Fruit fly (Drosophila melanogaster): ENCODE results near the gene Rpt2.

Rpt2 gene

DNA sequence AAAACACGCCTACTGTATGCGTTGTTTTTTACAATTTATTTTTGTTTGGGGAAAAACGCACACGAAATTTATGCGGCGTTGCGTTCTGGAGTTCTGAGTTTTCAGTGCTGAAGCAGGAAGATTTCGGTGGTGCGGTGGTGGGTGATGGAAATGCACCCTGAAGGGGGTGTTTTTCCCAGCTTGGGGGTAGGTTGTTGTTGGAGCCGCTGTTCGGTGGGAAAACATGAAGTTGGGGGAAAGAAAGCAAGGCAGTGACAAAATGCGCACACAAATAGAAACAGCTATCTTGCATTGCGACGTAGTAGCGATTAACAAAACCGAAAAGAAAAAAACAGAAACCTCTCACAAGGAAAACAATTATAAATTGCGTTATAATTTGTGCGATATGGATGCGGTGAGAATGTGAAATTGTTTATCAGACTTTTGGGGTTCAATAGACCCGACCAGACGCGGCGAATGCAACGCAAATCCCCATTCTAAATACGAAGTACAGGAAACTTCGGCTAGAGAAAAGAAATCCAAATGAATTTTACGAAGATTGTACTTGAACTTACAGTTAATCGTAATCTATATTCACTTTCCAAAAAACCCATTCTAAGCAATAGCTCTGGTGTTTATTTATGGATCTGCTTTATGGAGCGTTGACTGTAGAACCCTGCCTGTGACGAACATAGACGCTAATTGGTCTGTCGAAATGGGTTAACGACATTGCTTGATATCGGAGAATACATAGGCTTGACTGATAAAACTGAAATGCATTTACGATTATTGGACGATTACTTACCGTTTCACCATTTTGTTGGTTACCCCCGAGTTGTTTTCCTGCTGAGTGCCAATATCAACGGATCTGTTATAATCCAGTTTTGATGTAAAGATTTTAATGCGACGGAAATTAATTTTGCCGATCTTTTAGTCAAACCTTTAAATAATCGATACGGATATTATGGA, 42.8 kb downstream of the Rpt2 start (continued):
- TF ChIP-seq wek (GFP tag; optimal IDR thresholded peaks at IDR 0.05) (peak; percentile 41), Scr (GFP tag; IDR thresholded peaks at IDR 0.05; ENCODE audit: partially characterized antibody) (no peak), pfk (GFP tag; optimal IDR thresholded peaks at IDR 0.05) (no peak), CG31365 (tag; optimal IDR thresholded peaks at IDR 0.05) (no peak), CG7987 (GFP tag; optimal IDR thresholded peaks at IDR 0.05) (no peak), chinmo (GFP tag; IDR thresholded peaks at IDR 0.05; ENCODE audit: partially characterized antibody) (0 out of 4 replicates have a peak, but pooled peaks have one; percentile 26), CG17802 (tag; optimal IDR thresholded peaks at IDR 0.05) (no peak), Dref (GFP tag; IDR thresholded peaks at IDR 0.05) (no peak), Dp (GFP tag; optimal IDR thresholded peaks at IDR 0.05) (no peak), Mad (GFP tag; optimal IDR thresholded peaks at IDR 0.05) (no peak), emc (GFP tag; optimal IDR thresholded peaks at IDR 0.05) (no peak), PHDP (tag; optimal IDR thresholded peaks at IDR 0.05) (peak; percentile 21), Gsc (GFP tag; IDR thresholded peaks at IDR 0.05) (no peak), repo (GFP tag; optimal IDR thresholded peaks at IDR 0.05) (peak; percentile 37), CG1647 (GFP tag; optimal IDR thresholded peaks at IDR 0.05) (no peak), CG1603 (tag; optimal IDR thresholded peaks at IDR 0.05) (peak; percentile 56), Lpt (GFP tag; optimal IDR thresholded peaks at IDR 0.05) (no peak), CG7745 (tag; optimal IDR thresholded peaks at IDR 0.05) (no peak), gro (GFP tag; optimal IDR thresholded peaks at IDR 0.05) (no peak), Trl (optimal IDR thresholded peaks at IDR 0.05) (no peak), Trl (GFP tag; optimal IDR thresholded peaks at IDR 0.05) (peak; percentile 12), CG18011 (GFP tag; optimal IDR thresholded peaks at IDR 0.05) (no peak), CG11456 (GFP tag; IDR thresholded peaks at IDR 0.05) (no peak), tgo (GFP tag; IDR thresholded peaks at IDR 0.05) (peak; percentile 31; the same call in 1 of the 3 replicates), Atf3 (GFP tag; optimal IDR thresholded peaks at IDR 0.05) (no peak), CG11398 (GFP tag; optimal IDR thresholded peaks at IDR 0.05) (no peak), ham (GFP tag; IDR thresholded peaks at IDR 0.05) (no peak), CG15011 (GFP tag; optimal IDR thresholded peaks at IDR 0.05) (no peak), ranshi (GFP tag; IDR thresholded peaks at IDR 0.05) (peak; percentile 55), CG32767 (GFP tag; IDR thresholded peaks at IDR 0.05) (no peak), Jarid2 (GFP tag; optimal IDR thresholded peaks at IDR 0.05) (no peak), CG12659 (GFP tag; optimal IDR thresholded peaks at IDR 0.05) (no peak), fd64A (GFP tag; optimal IDR thresholded peaks at IDR 0.05) (no peak), bowl (GFP tag; IDR thresholded peaks at IDR 0.05) (no peak), Hey (tag; optimal IDR thresholded peaks at IDR 0.05) (no peak), MESR4 (GFP tag; optimal IDR thresholded peaks at IDR 0.05) (no peak), lilli (GFP tag; optimal IDR thresholded peaks at IDR 0.05) (peak; percentile 5), Awh (GFP tag; IDR thresholded peaks at IDR 0.05) (no peak; the same call in 1 of the 2 replicates), Doc3 (GFP tag; IDR thresholded peaks at IDR 0.05; ENCODE audit: partially characterized antibody) (no peak), CG6765 (GFP tag; optimal IDR thresholded peaks at IDR 0.05) (no peak), Oli (tag; optimal IDR thresholded peaks at IDR 0.05) (peak; percentile 48), onecut (GFP tag; IDR thresholded peaks at IDR 0.05) (peak; percentile 25), row (GFP tag; IDR thresholded peaks at IDR 0.05) (peak; percentile 51), CG12942 (GFP tag; optimal IDR thresholded peaks at IDR 0.05) (no peak), CG17829 (tag; optimal IDR thresholded peaks at IDR 0.05) (peak; percentile 8), CG2712 (tag; optimal IDR thresholded peaks at IDR 0.05) (peak; percentile 36), CG18599 (GFP tag; optimal IDR thresholded peaks at IDR 0.05) (peak; percentile 47), mam (GFP tag; optimal IDR thresholded peaks at IDR 0.05) (no peak), HLH3B (GFP tag; IDR thresholded peaks at IDR 0.05) (peak; percentile 57; the same call in 1 of the 2 replicates)

All from whole organism, embryonic.